Fruit fly (Drosophila melanogaster) whole organism, pupa: ENCODE measurements around the gene CG3071.

Experiments
- CG12605 ChIP-seq: fragments of 200-800 bp; sonication (Bioruptor generic); IDR thresholded peaks from 2 replicates; pipeline ENCODE4 v1.3.6; 2022; ENCODE audit warnings: missing biosample characterization, missing genetic modification characterization
- CG13204 ChIP-seq: fragments of 200-800 bp; sonication (Bioruptor generic); optimal IDR thresholded peaks from 2 replicates; lab custom pipeline; 2018; ENCODE audit warnings: missing biosample characterization, mild to moderate bottlenecking, missing genetic modification characterization, moderate library complexity
- CG17806 ChIP-seq: fragments of 200-800 bp; sonication (Bioruptor generic); optimal IDR thresholded peaks from 2 replicates; lab custom pipeline; 2018; ENCODE audit warnings: missing biosample characterization, mild to moderate bottlenecking, missing genetic modification characterization, moderate library complexity
- CG32121 ChIP-seq: fragments of 200-800 bp; sonication (Bioruptor generic); IDR thresholded peaks from 2 replicates; pipeline ENCODE4 v1.3.6; 2022; ENCODE audit warnings: missing biosample characterization, missing genetic modification characterization
- CG34367 ChIP-seq: fragments of 200-800 bp; sonication (Bioruptor generic); optimal IDR thresholded peaks from 2 replicates; lab custom pipeline; 2018; ENCODE audit warnings: missing biosample characterization, mild to moderate bottlenecking, missing genetic modification characterization
- CG4496 ChIP-seq: fragments of 200-800 bp; sonication (Bioruptor generic); IDR thresholded peaks from 3 replicates; pipeline ENCODE4 v1.3.6; 2022; ENCODE audit warnings: missing biosample characterization, missing genetic modification characterization
- CG8159 ChIP-seq: fragments of 200-800 bp; sonication (Bioruptor generic); optimal IDR thresholded peaks from 3 replicates; lab custom pipeline; 2018; ENCODE audit warnings: missing biosample characterization, mild to moderate bottlenecking, missing genetic modification characterization, moderate library complexity
- CG8301 ChIP-seq: fragments of 200-800 bp; sonication (Bioruptor generic); optimal IDR thresholded peaks from 2 replicates; lab custom pipeline; 2018; ENCODE audit warnings: missing biosample characterization, mild to moderate bottlenecking, missing genetic modification characterization
- CG9948 ChIP-seq: fragments of 200-800 bp; sonication (Bioruptor generic); optimal IDR thresholded peaks from 2 replicates; lab custom pipeline; 2018; ENCODE audit warnings: missing biosample characterization, mild to moderate bottlenecking, missing genetic modification characterization, moderate library complexity
- D1 ChIP-seq: fragments of 200-800 bp; sonication (Bioruptor generic); optimal IDR thresholded peaks from 2 replicates; lab custom pipeline; 2018; ENCODE audit warnings: missing biosample characterization, mild to moderate bottlenecking, missing genetic modification characterization, moderate library complexity
- EcR ChIP-seq: fragments of 200-800 bp; sonication (Bioruptor generic); optimal IDR thresholded peaks from 3 replicates; lab custom pipeline; 2019; ENCODE audit warnings: missing biosample characterization, missing genetic modification characterization, mild to moderate bottlenecking, moderate library complexity, missing genetic modification reagents
- Pif1A ChIP-seq: fragments of 200-800 bp; sonication (Bioruptor generic); optimal IDR thresholded peaks from 3 replicates; lab custom pipeline; 2016; ENCODE audit warnings: missing biosample characterization, missing genetic modification characterization
- rn ChIP-seq: fragments of 200-800 bp; sonication (Bioruptor generic); IDR thresholded peaks from 2 replicates; pipeline ENCODE4 v1.3.6; 2022; ENCODE audit warnings: missing biosample characterization, missing genetic modification characterization

- no peak for TF ChIP-seq CG8159
- no peak for TF ChIP-seq CG4496 (GFP tag; lab: Robert Waterston, UW)
- TF ChIP-seq rn (GFP tag; lab: Robert Waterston, UW): no peak
- TF ChIP-seq CG8301 (tag; lab: Kevin White, UChicago): no peak
- no peak for TF ChIP-seq EcR (GFP tag; lab: Kevin White, UChicago)
- no peak for TF ChIP-seq D1 (tag; lab: Kevin White, UChicago)
- no peak for TF ChIP-seq CG12605 (GFP tag; lab: Robert Waterston, UW)
- TF ChIP-seq CG9948 (tag; lab: Kevin White, UChicago): no peak
- no peak for TF ChIP-seq CG17806 (tag; lab: Kevin White, UChicago)
- no peak for TF ChIP-seq CG34367 (tag; lab: Kevin White, UChicago)
- TF ChIP-seq CG13204 (GFP tag; lab: Kevin White, UChicago): no peak
- no peak for TF ChIP-seq CG32121 (GFP tag; lab: Robert Waterston, UW)
- TF ChIP-seq Pif1A: no peak
Observed at dm6 chrX:2249763-2250162, 12.9 kb upstream of the CG3071 start, which contains the start of gene crn.
